Worm (Caenorhabditis elegans) whole organism, L2 larva: ENCODE measurements around the gene F35E8.9.

Experiments used
- ama-1 ChIP-seq: fragments of 150-350 bp; optimal IDR thresholded peaks from 2 replicates; lab custom pipeline; 2018; ENCODE audit warnings: inconsistent platforms
- lin-13 ChIP-seq: fragments of 150-350 bp; optimal IDR thresholded peaks from 2 replicates; lab custom pipeline; 2014; ENCODE audit warnings: missing biosample characterization, missing genetic modification reagents, missing genetic modification characterization
- unc-39 ChIP-seq: fragments of 150-350 bp; optimal IDR thresholded peaks from 2 replicates; lab custom pipeline; 2014; ENCODE audit warnings: missing biosample characterization, missing genetic modification characterization
- ztf-11 ChIP-seq: sonication (generic microtip); optimal IDR thresholded peaks from 2 replicates; lab custom pipeline; 2017; ENCODE audit warnings: missing biosample characterization, missing genetic modification characterization

DNA sequence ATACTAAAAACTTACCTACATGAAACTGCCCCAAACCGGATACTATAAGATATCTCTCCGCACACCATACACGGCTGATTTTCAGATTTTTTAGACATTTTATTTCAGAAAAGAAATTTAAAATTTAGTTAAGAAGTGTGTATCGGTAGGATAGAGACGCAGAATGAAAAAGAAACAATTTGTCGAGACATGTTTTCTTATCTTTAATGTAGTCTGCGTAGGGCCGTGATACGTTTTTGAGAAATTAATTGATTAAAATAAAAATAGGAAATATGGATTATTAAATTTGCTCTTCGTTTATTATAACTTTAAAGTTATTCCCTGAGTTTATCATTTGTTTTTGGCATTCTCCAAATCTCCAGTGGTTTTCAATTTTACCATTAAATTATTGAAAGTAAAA is 6.9 kb upstream of the F35E8.9 start, which contains the start of gene nhr-108:
- TF ChIP-seq ama-1 (lab: Kevin White, UChicago) (no peak), lin-13 (no peak), ztf-11 (tag; lab: Kevin White, UChicago) (no peak), unc-39 (tag; lab: Kevin White, UChicago) (no peak)
